Fruit fly (Drosophila melanogaster): ENCODE measurements around the gene CG31810.

The CG31810 gene

DNA sequence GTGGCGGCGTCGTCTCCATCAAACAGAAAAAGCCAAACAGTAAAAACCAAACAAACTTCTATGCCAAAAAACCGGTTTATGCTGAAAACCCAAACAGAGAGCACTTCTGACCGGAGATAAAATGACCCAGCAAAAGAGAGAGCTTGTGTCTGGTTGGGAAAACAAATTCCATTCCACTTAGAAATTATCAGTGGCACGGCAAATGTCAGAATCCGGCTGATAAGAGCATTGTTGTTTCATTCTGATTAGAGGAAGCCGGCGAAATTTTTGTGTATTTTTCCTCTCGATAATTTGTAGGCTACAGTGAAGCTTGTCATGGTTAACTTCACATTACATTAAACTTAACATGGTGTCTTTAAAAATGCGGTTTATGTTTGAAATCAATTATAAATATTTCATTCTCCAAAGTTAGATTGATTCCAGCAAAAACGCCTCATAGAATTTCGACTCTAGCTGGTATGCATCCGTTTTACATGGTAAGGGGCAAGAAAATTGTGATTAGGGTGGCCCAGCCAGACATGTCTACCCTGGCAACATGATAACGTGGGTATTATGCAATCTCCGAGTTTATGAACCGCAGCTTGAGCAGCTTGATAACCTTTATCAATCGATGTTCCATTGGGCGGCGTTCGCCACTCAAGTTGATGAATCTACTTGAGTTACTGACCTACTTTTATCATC, 34.6 kb downstream of the CG31810 start (continued):
- TF ChIP-seq pho (GFP tag; optimal IDR thresholded peaks at IDR 0.05) = peak; percentile 29
- peak; percentile 16 for TF ChIP-seq Xbp1 (GFP tag; optimal IDR thresholded peaks at IDR 0.05)
- TF ChIP-seq Hey (tag; optimal IDR thresholded peaks at IDR 0.05) = peak; percentile 62
- TF ChIP-seq NK7.1 (GFP tag; optimal IDR thresholded peaks at IDR 0.05) = peak; percentile 21
- TF ChIP-seq CG3281 (GFP tag; optimal IDR thresholded peaks at IDR 0.05) = peak; percentile 27
- no peak for TF ChIP-seq yki (optimal IDR thresholded peaks at IDR 0.05)
- no peak for TF ChIP-seq Lim3 (GFP tag; IDR thresholded peaks at IDR 0.05)
- TF ChIP-seq tx (GFP tag; optimal IDR thresholded peaks at IDR 0.05) = no peak
- TF ChIP-seq Dp (GFP tag; optimal IDR thresholded peaks at IDR 0.05) = no peak
- no peak for TF ChIP-seq CG8478 (optimal IDR thresholded peaks at IDR 0.05)
- peak; percentile 19 for TF ChIP-seq CoRest (tag; optimal IDR thresholded peaks at IDR 0.05)
- peak; percentile 52; the same call in 1 of the 3 replicates for TF ChIP-seq otp (GFP tag; IDR thresholded peaks at IDR 0.05)
- no peak for TF ChIP-seq jumu (GFP tag; optimal IDR thresholded peaks at IDR 0.05)
- no peak for TF ChIP-seq chinmo (GFP tag; IDR thresholded peaks at IDR 0.05; ENCODE audit: partially characterized antibody)
- TF ChIP-seq peb (GFP tag; IDR thresholded peaks at IDR 0.05) = no peak
- TF ChIP-seq wdn (GFP tag; IDR thresholded peaks at IDR 0.05) = no peak
- no peak for TF ChIP-seq gt (GFP tag; IDR thresholded peaks at IDR 0.05)
- TF ChIP-seq Fer2 (tag; optimal IDR thresholded peaks at IDR 0.05) = no peak
- TF ChIP-seq Spps (tag; optimal IDR thresholded peaks at IDR 0.05) = no peak
- peak; percentile 6 for TF ChIP-seq luna (GFP tag; optimal IDR thresholded peaks at IDR 0.05)
- no peak for TF ChIP-seq ap (GFP tag; IDR thresholded peaks at IDR 0.05)
- no peak for TF ChIP-seq CG15011 (GFP tag; optimal IDR thresholded peaks at IDR 0.05)
- TF ChIP-seq CG8290 (GFP tag; optimal IDR thresholded peaks at IDR 0.05) = no peak
- TF ChIP-seq CG8290 (tag; optimal IDR thresholded peaks at IDR 0.05) = peak in 1 of 2 experiments; percentile 42
- TF ChIP-seq Optix (GFP tag; IDR thresholded peaks at IDR 0.05) = no peak
- no peak for TF ChIP-seq CG33557 (GFP tag; optimal IDR thresholded peaks at IDR 0.05)
- no peak for TF ChIP-seq CG12659 (GFP tag; optimal IDR thresholded peaks at IDR 0.05)
- TF ChIP-seq odd (GFP tag; optimal IDR thresholded peaks at IDR 0.05) = no peak
- TF ChIP-seq ash1 (GFP tag; optimal IDR thresholded peaks at IDR 0.05) = no peak
- TF ChIP-seq CG11504 (tag; optimal IDR thresholded peaks at IDR 0.05) = peak; percentile 43
- no peak for TF ChIP-seq ems (GFP tag; optimal IDR thresholded peaks at IDR 0.05)
- no peak for TF ChIP-seq Blimp-1 (GFP tag; optimal IDR thresholded peaks at IDR 0.05)
- peak; percentile 37 for TF ChIP-seq sug (tag; optimal IDR thresholded peaks at IDR 0.05)
- peak; percentile 3 for TF ChIP-seq Hr3 (GFP tag; optimal IDR thresholded peaks at IDR 0.05)
- TF ChIP-seq dysf (GFP tag; IDR thresholded peaks at IDR 0.05) = peak; percentile 59; the same call in 2 of the 3 replicates
- TF ChIP-seq danr (GFP tag; IDR thresholded peaks at IDR 0.05) = no peak
- TF ChIP-seq lmd (GFP tag; IDR thresholded peaks at IDR 0.05) = no peak; the same call in 1 of the 2 replicates
- TF ChIP-seq CG6791 (GFP tag; IDR thresholded peaks at IDR 0.05; ENCODE audit: partially characterized antibody) = 0 out of 3 replicates have a peak, but pooled peaks have one; percentile 23
- peak; percentile 23 for TF ChIP-seq CG16863 (GFP tag; optimal IDR thresholded peaks at IDR 0.05)
- TF ChIP-seq al (GFP tag; IDR thresholded peaks at IDR 0.05) = no peak
- peak; percentile 45 for TF ChIP-seq CG12769 (tag; optimal IDR thresholded peaks at IDR 0.05)
- peak; percentile 35 for TF ChIP-seq Fer3 (tag; optimal IDR thresholded peaks at IDR 0.05)
- TF ChIP-seq onecut (GFP tag; IDR thresholded peaks at IDR 0.05) = no peak
- TF ChIP-seq zfh1 (GFP tag; IDR thresholded peaks at IDR 0.05) = peak; percentile 41; the same call in 1 of the 3 replicates
- TF ChIP-seq CG6854 (GFP tag; optimal IDR thresholded peaks at IDR 0.05) = no peak
- TF ChIP-seq HmgD (GFP tag; optimal IDR thresholded peaks at IDR 0.05) = no peak
- no peak for TF ChIP-seq CG2712 (tag; optimal IDR thresholded peaks at IDR 0.05)
- TF ChIP-seq nmo (GFP tag; optimal IDR thresholded peaks at IDR 0.05) = peak; percentile 29
- no peak for TF ChIP-seq CG11247 (GFP tag; IDR thresholded peaks at IDR 0.05)
- no peak for TF ChIP-seq jigr1 (GFP tag; IDR thresholded peaks at IDR 0.05)
- TF ChIP-seq Adf1 (GFP tag; IDR thresholded peaks at IDR 0.05) = no peak
- TF ChIP-seq CG1832 (GFP tag; optimal IDR thresholded peaks at IDR 0.05) = no peak
